Worm (Caenorhabditis elegans) whole organism, early embryonic: ENCODE measurements around the gene T04C10.3.

Source experiments
- B0310.2 ChIP-seq: sonication (generic microtip); optimal IDR thresholded peaks from 2 replicates; lab custom pipeline; 2016; ENCODE audit warnings: mild to moderate bottlenecking, missing genetic modification characterization, missing compliant biosample characterization
- F13C5.2 ChIP-seq: sonication (generic microtip); optimal IDR thresholded peaks from 2 replicates; lab custom pipeline; 2017; ENCODE audit warnings: mild to moderate bottlenecking, missing genetic modification characterization, inconsistent platforms, missing compliant biosample characterization
- aly-1 ChIP-seq: sonication (generic microtip); optimal IDR thresholded peaks from 2 replicates; lab custom pipeline; 2016; ENCODE audit warnings: missing genetic modification characterization, missing compliant biosample characterization
- ama-1 ChIP-seq: fragments of 150-350 bp; optimal IDR thresholded peaks from 2 replicates; lab custom pipeline; 2014
- ceh-13 ChIP-seq: fragments of 200-800 bp; sonication (Bioruptor generic); optimal IDR thresholded peaks from 2 replicates; lab custom pipeline; 2018; ENCODE audit warnings: mild to moderate bottlenecking, missing genetic modification characterization, missing compliant biosample characterization
- ceh-36 ChIP-seq: sonication (generic microtip); optimal IDR thresholded peaks from 2 replicates; lab custom pipeline; 2016; ENCODE audit warnings: missing genetic modification characterization, inconsistent platforms, missing compliant biosample characterization
- ets-7 ChIP-seq: sonication (generic microtip); optimal IDR thresholded peaks from 2 replicates; lab custom pipeline; 2016; ENCODE audit warnings: missing genotype, missing genetic modification characterization, missing compliant biosample characterization
- flt-1 ChIP-seq: fragments of 200-800 bp; sonication (Bioruptor generic); IDR thresholded peaks from 2 replicates; pipeline ENCODE4 v1.3.6; 2022; ENCODE audit warnings: missing genetic modification characterization, missing compliant biosample characterization
- hmbx-1 ChIP-seq: sonication (generic microtip); optimal IDR thresholded peaks from 2 replicates; lab custom pipeline; 2016; ENCODE audit warnings: mild to moderate bottlenecking, missing genetic modification characterization, missing compliant biosample characterization
- hmg-4 ChIP-seq: fragments of 200-800 bp; sonication (Bioruptor generic); optimal IDR thresholded peaks from 2 replicates; lab custom pipeline; 2018; ENCODE audit warnings: mild to moderate bottlenecking, missing genetic modification characterization, missing compliant biosample characterization
- hnd-1 ChIP-seq: sonication (generic microtip); optimal IDR thresholded peaks from 2 replicates; lab custom pipeline; 2016; ENCODE audit warnings: missing genetic modification characterization, missing compliant biosample characterization
- pes-1 ChIP-seq: fragments of 200-800 bp; sonication (Bioruptor generic); IDR thresholded peaks from 2 replicates; pipeline ENCODE4 v1.3.6; 2022; ENCODE audit warnings: missing genetic modification reagents, missing genetic modification characterization, missing compliant biosample characterization
- scrt-1 ChIP-seq: fragments of 200-800 bp; sonication (Bioruptor generic); IDR thresholded peaks from 2 replicates; pipeline ENCODE4 v1.3.6; 2022; ENCODE audit warnings: missing genetic modification characterization, missing compliant biosample characterization
- sea-1 ChIP-seq: fragments of 200-800 bp; sonication (Bioruptor generic); conservative IDR thresholded peaks from 2 replicates; pipeline ENCODE4 v1.3.6; 2022; ENCODE audit warnings: missing genetic modification characterization, missing compliant biosample characterization
- tbx-11 ChIP-seq: fragments of 200-800 bp; sonication (Bioruptor generic); IDR thresholded peaks from 2 replicates; pipeline ENCODE4 v1.3.6; 2022; ENCODE audit warnings: missing genetic modification characterization, missing compliant biosample characterization
- tbx-37 ChIP-seq: fragments of 200-800 bp; sonication (Bioruptor generic); conservative IDR thresholded peaks from 2 replicates; pipeline ENCODE4 v1.3.6; 2022; ENCODE audit warnings: missing genetic modification reagents, missing genetic modification characterization, missing compliant biosample characterization
- tra-4 ChIP-seq: sonication (generic microtip); optimal IDR thresholded peaks from 2 replicates; lab custom pipeline; 2017; ENCODE audit warnings: missing genetic modification characterization, missing compliant biosample characterization

Gene T04C10.3

DNA sequence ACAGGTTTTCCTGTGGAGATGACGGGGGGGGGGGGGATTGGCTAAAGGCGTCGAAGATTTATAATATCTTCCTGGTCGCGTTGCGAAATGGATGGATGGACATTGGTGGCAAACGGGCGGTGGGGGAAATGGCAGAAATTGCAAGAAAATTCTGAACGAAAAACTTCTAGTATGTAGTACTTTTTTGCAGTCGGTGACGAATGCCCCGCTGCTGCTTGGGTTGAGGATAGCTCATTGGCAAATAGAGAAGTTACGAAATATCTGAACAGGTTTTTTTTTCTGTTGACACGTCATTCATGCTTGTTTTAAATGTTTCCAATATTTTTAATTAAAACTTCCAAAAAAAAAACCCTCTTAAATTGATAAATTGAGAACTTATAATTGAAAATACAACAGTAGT, 7.3 kb downstream of the T04C10.3 start:
- TF ChIP-seq sea-1 (GFP tag; lab: Robert Waterston, UW) (no peak), ama-1 (lab: Kevin White, UChicago) (no peak), B0310.2 (tag; lab: Kevin White, UChicago) (no peak), ceh-36 (tag; lab: Kevin White, UChicago) (no peak), pes-1 (GFP tag; lab: Robert Waterston, UW) (no peak), F13C5.2 (tag; lab: Kevin White, UChicago) (no peak), hnd-1 (tag; lab: Kevin White, UChicago) (no peak), scrt-1 (GFP tag; lab: Robert Waterston, UW) (no peak), hmg-4 (GFP tag; lab: Kevin White, UChicago) (no peak), ceh-13 (no peak), tbx-37 (GFP tag; lab: Robert Waterston, UW) (no peak), tbx-11 (no peak), hmbx-1 (no peak), tra-4 (tag; lab: Kevin White, UChicago) (no peak)

ce11 chrX:14824490-14825050, 12.4 kb downstream of the T04C10.3 start, which contains the start of gene mbk-1:
TSS of gene mbk-1 (minus strand) at chrX:14824540.
- no peak for TF ChIP-seq pes-1 (GFP tag; lab: Robert Waterston, UW)
- TF ChIP-seq hmbx-1 = no peak
- no peak for TF ChIP-seq tbx-37 (GFP tag; lab: Robert Waterston, UW)
- no peak for TF ChIP-seq ama-1 (lab: Kevin White, UChicago)
- TF ChIP-seq flt-1 (GFP tag; lab: Robert Waterston, UW) = no peak
- TF ChIP-seq ceh-13 = no peak
- TF ChIP-seq F13C5.2 (tag; lab: Kevin White, UChicago) = no peak
- no peak for TF ChIP-seq tra-4 (tag; lab: Kevin White, UChicago)

ce11 chrX:14828766-14829165, 16.6 kb downstream of the T04C10.3 start:
- TF ChIP-seq tbx-11 (no peak), pes-1 (GFP tag; lab: Robert Waterston, UW) (no peak), B0310.2 (tag; lab: Kevin White, UChicago) (no peak), flt-1 (GFP tag; lab: Robert Waterston, UW) (no peak), hmg-4 (GFP tag; lab: Kevin White, UChicago) (no peak), ceh-36 (tag; lab: Kevin White, UChicago) (no peak), hnd-1 (tag; lab: Kevin White, UChicago) (no peak)

- TF ChIP-seq ama-1 (lab: Kevin White, UChicago) = no peak
- no peak for TF ChIP-seq tbx-11
- TF ChIP-seq ets-7 (tag; lab: Kevin White, UChicago) = no peak
- TF ChIP-seq scrt-1 (GFP tag; lab: Robert Waterston, UW) = no peak
- no peak for TF ChIP-seq flt-1 (GFP tag; lab: Robert Waterston, UW)
- no peak for TF ChIP-seq ceh-13
- no peak for TF ChIP-seq aly-1 (tag; lab: Kevin White, UChicago)
Measured at ce11 chrX:14831531-14831930, 19.4 kb downstream of the T04C10.3 start, which contains the start of gene dpf-2. TSS of gene dpf-2 (plus strand) at chrX:14831831.

- no peak for TF ChIP-seq hmg-4 (GFP tag; lab: Kevin White, UChicago)
- TF ChIP-seq tra-4 (tag; lab: Kevin White, UChicago) = no peak
Measured at ce11 chrX:14838339-14838738, 26.2 kb downstream of the T04C10.3 start.

DNA sequence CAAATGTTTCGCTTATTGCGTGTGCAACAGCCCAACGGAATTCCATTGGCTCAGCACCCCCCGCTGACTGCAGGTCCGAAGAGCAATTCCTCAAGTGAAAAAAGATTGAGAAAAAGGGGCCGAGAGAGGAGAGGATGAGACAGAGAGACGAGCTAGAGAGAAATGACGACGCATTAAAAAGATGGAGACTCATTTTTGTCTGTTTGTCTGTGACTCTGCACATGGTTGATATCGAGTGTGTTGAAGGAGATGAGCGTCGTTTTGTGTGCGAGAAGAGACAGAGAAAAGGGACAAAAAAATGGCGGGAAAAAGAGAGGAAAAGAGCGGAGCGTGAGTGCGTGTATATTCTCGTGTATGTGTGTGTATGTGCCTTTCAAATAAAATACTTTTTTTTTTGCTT, 28.9 kb downstream of the T04C10.3 start:
- TF ChIP-seq tbx-37 (GFP tag; lab: Robert Waterston, UW) (no peak), tra-4 (tag; lab: Kevin White, UChicago) (no peak), sea-1 (GFP tag; lab: Robert Waterston, UW) (0 out of 2 replicates have a peak, but pooled peaks have one; percentile 39), hmbx-1 (no peak), tbx-11 (no peak), flt-1 (GFP tag; lab: Robert Waterston, UW) (no peak), F13C5.2 (tag; lab: Kevin White, UChicago) (peak; percentile 73), B0310.2 (tag; lab: Kevin White, UChicago) (no peak), hnd-1 (tag; lab: Kevin White, UChicago) (no peak), hmg-4 (GFP tag; lab: Kevin White, UChicago) (peak; percentile 82), ets-7 (tag; lab: Kevin White, UChicago) (no peak), aly-1 (tag; lab: Kevin White, UChicago) (no peak), pes-1 (GFP tag; lab: Robert Waterston, UW) (no peak), ama-1 (lab: Kevin White, UChicago) (no peak)

ce11 chrX:14842846-14843369, 30.7 kb downstream of the T04C10.3 start:
- TF ChIP-seq tbx-11 = no peak
- TF ChIP-seq ceh-36 (tag; lab: Kevin White, UChicago) = no peak
- no peak for TF ChIP-seq ceh-13
- TF ChIP-seq F13C5.2 (tag; lab: Kevin White, UChicago) = no peak
- no peak for TF ChIP-seq B0310.2 (tag; lab: Kevin White, UChicago)
- no peak for TF ChIP-seq hmbx-1
- no peak for TF ChIP-seq ets-7 (tag; lab: Kevin White, UChicago)
- no peak for TF ChIP-seq tbx-37 (GFP tag; lab: Robert Waterston, UW)
- TF ChIP-seq hnd-1 (tag; lab: Kevin White, UChicago) = no peak
- TF ChIP-seq pes-1 (GFP tag; lab: Robert Waterston, UW) = no peak
- TF ChIP-seq flt-1 (GFP tag; lab: Robert Waterston, UW) = no peak
- no peak for TF ChIP-seq tra-4 (tag; lab: Kevin White, UChicago)
- TF ChIP-seq aly-1 (tag; lab: Kevin White, UChicago) = no peak
- TF ChIP-seq scrt-1 (GFP tag; lab: Robert Waterston, UW) = no peak
- no peak for TF ChIP-seq sea-1 (GFP tag; lab: Robert Waterston, UW)
- TF ChIP-seq hmg-4 (GFP tag; lab: Kevin White, UChicago) = no peak
- no peak for TF ChIP-seq ama-1 (lab: Kevin White, UChicago)
